Fruit fly (Drosophila melanogaster) whole organism, embryonic: Measurements from ENCODE around the gene Nepl9.

Experiments used
- Abd-B ChIP-seq: fragments of 200-800 bp; sonication (Bioruptor generic); optimal IDR thresholded peaks from 2 replicates; lab custom pipeline; 2018; ENCODE audit warnings: missing biosample characterization, mild to moderate bottlenecking, missing genetic modification characterization, moderate library complexity
- C15 ChIP-seq: fragments of 200-800 bp; sonication (Bioruptor generic); IDR thresholded peaks from 3 replicates; pipeline ENCODE4 v1.3.6; 2022; ENCODE audit warnings: missing biosample characterization, missing genetic modification characterization
- CG10366 ChIP-seq: fragments of 200-800 bp; sonication (Bioruptor generic); IDR thresholded peaks from 2 replicates; pipeline ENCODE4 v1.3.6; 2022; ENCODE audit warnings: missing biosample characterization, missing genetic modification characterization
- CG10979 ChIP-seq: fragments of 200-800 bp; sonication (Bioruptor generic); optimal IDR thresholded peaks from 2 replicates; lab custom pipeline; 2018; ENCODE audit warnings: missing biosample characterization, mild to moderate bottlenecking, missing genetic modification characterization, moderate library complexity
- CG12769 ChIP-seq: fragments of 200-800 bp; sonication (Bioruptor generic); optimal IDR thresholded peaks from 2 replicates; lab custom pipeline; 2019; ENCODE audit warnings: missing biosample characterization, mild to moderate bottlenecking, missing genetic modification characterization, moderate library complexity
- CG13424 ChIP-seq: fragments of 200-800 bp; sonication (Bioruptor generic); optimal IDR thresholded peaks from 2 replicates; lab custom pipeline; 2019; ENCODE audit warnings: missing biosample characterization, mild to moderate bottlenecking, missing genetic modification characterization, moderate library complexity
- CG14441 ChIP-seq: fragments of 200-800 bp; sonication (Bioruptor generic); IDR thresholded peaks from 2 replicates; pipeline ENCODE4 v1.3.6; 2022; ENCODE audit warnings: missing biosample characterization, missing genetic modification characterization
- CG14860 ChIP-seq: fragments of 200-800 bp; sonication (Bioruptor generic); IDR thresholded peaks from 3 replicates; pipeline ENCODE4 v1.3.6; 2022; ENCODE audit warnings: missing biosample characterization, missing genetic modification characterization; ENCODE audit not compliant: partially characterized antibody
- CG1603 ChIP-seq: fragments of 200-800 bp; sonication (Bioruptor generic); optimal IDR thresholded peaks from 2 replicates; lab custom pipeline; 2019; ENCODE audit warnings: missing biosample characterization, mild to moderate bottlenecking, missing genetic modification characterization, moderate library complexity
- CG17361 ChIP-seq: fragments of 200-800 bp; sonication (Bioruptor generic); IDR thresholded peaks from 3 replicates; pipeline ENCODE4 v1.3.6; 2022; ENCODE audit warnings: missing biosample characterization, missing genetic modification characterization
- CG17829 ChIP-seq: fragments of 200-800 bp; optimal IDR thresholded peaks from 2 replicates; lab custom pipeline; 2019; ENCODE audit warnings: missing biosample characterization, mild to moderate bottlenecking, missing genetic modification characterization, moderate library complexity
- CG3065 ChIP-seq: fragments of 200-800 bp; sonication (Bioruptor generic); optimal IDR thresholded peaks from 2 replicates; lab custom pipeline; 2016; ENCODE audit warnings: missing biosample characterization, missing genetic modification characterization
- CG32532 ChIP-seq: fragments of 200-800 bp; sonication (Bioruptor generic); IDR thresholded peaks from 2 replicates; pipeline ENCODE4 v1.3.6; 2022; ENCODE audit warnings: missing biosample characterization, missing genetic modification characterization
- CG34376 ChIP-seq: fragments of 200-800 bp; sonication (Bioruptor generic); optimal IDR thresholded peaks from 2 replicates; lab custom pipeline; 2018; ENCODE audit warnings: missing biosample characterization, mild to moderate bottlenecking, missing genetic modification characterization
- CG4854 ChIP-seq: fragments of 200-800 bp; sonication (Bioruptor generic); optimal IDR thresholded peaks from 2 replicates; lab custom pipeline; 2016; ENCODE audit warnings: missing biosample characterization, missing genetic modification characterization, inconsistent platforms
- CG7556 ChIP-seq: fragments of 200-800 bp; sonication (Bioruptor generic); optimal IDR thresholded peaks from 2 replicates; lab custom pipeline; 2017; ENCODE audit warnings: missing biosample characterization, mild to moderate bottlenecking, missing genetic modification characterization
- CG8281 ChIP-seq: fragments of 200-800 bp; sonication (Bioruptor generic); optimal IDR thresholded peaks from 2 replicates; lab custom pipeline; 2018; ENCODE audit warnings: missing biosample characterization, mild to moderate bottlenecking, missing genetic modification characterization, moderate library complexity
- CG8290 ChIP-seq, 3 experiments: fragments of 200-800 bp; sonication (Bioruptor generic); optimal IDR thresholded peaks; 2 replicates each; lab custom pipeline; 2016 to 2019; ENCODE audit warnings: missing biosample characterization in 3 of 3, missing genetic modification characterization in 3 of 3, mild to moderate bottlenecking in 2 of 3, moderate library complexity in 1 of 3
- CoRest ChIP-seq: fragments of 200-800 bp; sonication (Bioruptor generic); optimal IDR thresholded peaks from 3 replicates; lab custom pipeline; 2018; ENCODE audit warnings: missing biosample characterization, mild to moderate bottlenecking, missing genetic modification characterization, moderate library complexity
- Eip74EF ChIP-seq, 2 experiments: fragments of 200-800 bp in 1 of 2; fragments of >200 bp in 1 of 2; sonication (Bioruptor generic) in 1 of 2; optimal IDR thresholded peaks; 2 replicates each; lab custom pipeline; 2017 to 2019; ENCODE audit warnings: missing biosample characterization in 2 of 2, missing genetic modification characterization in 2 of 2, mild to moderate bottlenecking in 1 of 2, moderate library complexity in 1 of 2
- Gsc ChIP-seq: fragments of 200-800 bp; sonication (Bioruptor generic); IDR thresholded peaks from 2 replicates; pipeline ENCODE4 v1.3.6; 2022; ENCODE audit warnings: missing biosample characterization, missing genetic modification characterization
- HLH3B ChIP-seq: fragments of 200-800 bp; sonication (Bioruptor generic); IDR thresholded peaks from 2 replicates; pipeline ENCODE4 v1.3.6; 2022; ENCODE audit warnings: missing biosample characterization, missing genetic modification characterization
- HLH4C ChIP-seq: fragments of 200-800 bp; sonication (Bioruptor generic); IDR thresholded peaks from 3 replicates; pipeline ENCODE4 v1.3.6; 2022; ENCODE audit warnings: missing biosample characterization, missing genetic modification characterization; ENCODE audit not compliant: partially characterized antibody
- HmgZ ChIP-seq: fragments of 200-800 bp; sonication (Bioruptor generic); optimal IDR thresholded peaks from 2 replicates; lab custom pipeline; 2018; ENCODE audit warnings: missing biosample characterization, mild to moderate bottlenecking, missing genetic modification characterization
- Myb ChIP-seq: fragments of 200-800 bp; sonication (Bioruptor generic); optimal IDR thresholded peaks from 2 replicates; lab custom pipeline; 2016; ENCODE audit warnings: missing biosample characterization, missing genetic modification characterization
- Sox100B ChIP-seq: fragments of 200-800 bp; sonication (Bioruptor generic); optimal IDR thresholded peaks from 3 replicates; lab custom pipeline; 2018; ENCODE audit warnings: missing biosample characterization, mild to moderate bottlenecking, missing genetic modification characterization
- Sox102F ChIP-seq: fragments of 200-800 bp; sonication (Bioruptor generic); optimal IDR thresholded peaks from 2 replicates; lab custom pipeline; 2018; ENCODE audit warnings: missing biosample characterization, mild to moderate bottlenecking, missing genetic modification characterization, moderate library complexity
- Xbp1 ChIP-seq: fragments of 200-800 bp; sonication (Bioruptor generic); optimal IDR thresholded peaks from 3 replicates; lab custom pipeline; 2016; ENCODE audit warnings: missing biosample characterization, mild to moderate bottlenecking, missing genetic modification characterization
- al ChIP-seq: fragments of 200-800 bp; sonication (Bioruptor generic); IDR thresholded peaks from 2 replicates; pipeline ENCODE4 v1.3.6; 2022; ENCODE audit warnings: missing biosample characterization, missing genetic modification characterization
- bowl ChIP-seq: fragments of 200-800 bp; sonication (Bioruptor generic); IDR thresholded peaks from 2 replicates; pipeline ENCODE4 v1.3.6; 2022; ENCODE audit warnings: missing biosample characterization, missing genetic modification characterization
- cad ChIP-seq: fragments of >200 bp; optimal IDR thresholded peaks from 2 replicates; lab custom pipeline; 2017; ENCODE audit warnings: missing biosample characterization, missing genetic modification characterization
- dan ChIP-seq: fragments of 200-800 bp; sonication (Bioruptor generic); IDR thresholded peaks from 2 replicates; pipeline ENCODE4 v1.3.6; 2022; ENCODE audit warnings: missing biosample characterization, missing genetic modification characterization
- dmrt11E ChIP-seq: fragments of 200-800 bp; sonication (Bioruptor generic); optimal IDR thresholded peaks from 3 replicates; lab custom pipeline; 2018; ENCODE audit warnings: missing biosample characterization, mild to moderate bottlenecking, missing genetic modification characterization, moderate library complexity
- ftz-f1 ChIP-seq: fragments of 200-800 bp; sonication (Bioruptor generic); optimal IDR thresholded peaks from 2 replicates; lab custom pipeline; 2016; ENCODE audit warnings: missing biosample characterization, missing genetic modification characterization
- insv ChIP-seq, 2 experiments: fragments of 200-800 bp; sonication (Bioruptor generic); optimal IDR thresholded peaks; 3 replicates each; lab custom pipeline; 2016 to 2018; ENCODE audit warnings: missing biosample characterization in 2 of 2, missing genetic modification characterization in 2 of 2
- lilli ChIP-seq: fragments of 200-800 bp; sonication (Bioruptor generic); optimal IDR thresholded peaks from 3 replicates; lab custom pipeline; 2016; ENCODE audit warnings: missing biosample characterization, missing genetic modification characterization
- pita ChIP-seq: fragments of 200-800 bp; sonication (Bioruptor generic); optimal IDR thresholded peaks from 2 replicates; lab custom pipeline; 2017; ENCODE audit warnings: missing biosample characterization, mild to moderate bottlenecking, missing genetic modification characterization
- sens-2 ChIP-seq: fragments of 200-800 bp; sonication (Bioruptor generic); IDR thresholded peaks from 2 replicates; pipeline ENCODE4 v1.3.6; 2022; ENCODE audit warnings: missing biosample characterization, missing genetic modification characterization
- sima ChIP-seq: fragments of 200-800 bp; sonication (Bioruptor generic); optimal IDR thresholded peaks from 2 replicates; lab custom pipeline; 2016; ENCODE audit warnings: missing biosample characterization, missing genetic modification characterization
- slbo ChIP-seq: fragments of 200-800 bp; sonication (Bioruptor generic); IDR thresholded peaks from 2 replicates; pipeline ENCODE4 v1.3.6; 2022; ENCODE audit warnings: missing biosample characterization, missing genetic modification characterization
- sob ChIP-seq: fragments of 200-800 bp; sonication (Bioruptor generic); IDR thresholded peaks from 2 replicates; pipeline ENCODE4 v1.3.6; 2022; ENCODE audit warnings: missing biosample characterization, missing genetic modification characterization
- sug ChIP-seq: fragments of 200-800 bp; optimal IDR thresholded peaks from 2 replicates; lab custom pipeline; 2019; ENCODE audit warnings: missing biosample characterization, mild to moderate bottlenecking, missing genetic modification characterization, moderate library complexity
- trem ChIP-seq: fragments of 200-800 bp; optimal IDR thresholded peaks from 3 replicates; lab custom pipeline; 2019; ENCODE audit warnings: missing biosample characterization, mild to moderate bottlenecking, missing genetic modification characterization, moderate library complexity
- unpg ChIP-seq: fragments of 200-800 bp; sonication (Bioruptor generic); optimal IDR thresholded peaks from 3 replicates; lab custom pipeline; 2018; ENCODE audit warnings: missing biosample characterization, mild to moderate bottlenecking, missing genetic modification characterization, moderate library complexity
- vvl ChIP-seq: fragments of 200-800 bp; sonication (Bioruptor generic); IDR thresholded peaks from 2 replicates; pipeline ENCODE4 v1.3.6; 2022; ENCODE audit warnings: missing biosample characterization, missing genetic modification characterization
- yki ChIP-seq: fragments of >200 bp; optimal IDR thresholded peaks from 3 replicates; lab custom pipeline; 2018
- zf30C ChIP-seq: fragments of 200-800 bp; sonication (Bioruptor generic); optimal IDR thresholded peaks from 3 replicates; lab custom pipeline; 2018; ENCODE audit warnings: missing biosample characterization, mild to moderate bottlenecking, missing genetic modification characterization
- zfh1 ChIP-seq: fragments of 200-800 bp; sonication (Bioruptor generic); IDR thresholded peaks from 3 replicates; pipeline ENCODE4 v1.3.6; 2022; ENCODE audit warnings: missing biosample characterization, missing genetic modification characterization
- zfh2 ChIP-seq: fragments of 200-800 bp; sonication (Bioruptor generic); optimal IDR thresholded peaks from 2 replicates; lab custom pipeline; 2016; ENCODE audit warnings: missing biosample characterization, missing genetic modification characterization

Gene Nepl9

DNA sequence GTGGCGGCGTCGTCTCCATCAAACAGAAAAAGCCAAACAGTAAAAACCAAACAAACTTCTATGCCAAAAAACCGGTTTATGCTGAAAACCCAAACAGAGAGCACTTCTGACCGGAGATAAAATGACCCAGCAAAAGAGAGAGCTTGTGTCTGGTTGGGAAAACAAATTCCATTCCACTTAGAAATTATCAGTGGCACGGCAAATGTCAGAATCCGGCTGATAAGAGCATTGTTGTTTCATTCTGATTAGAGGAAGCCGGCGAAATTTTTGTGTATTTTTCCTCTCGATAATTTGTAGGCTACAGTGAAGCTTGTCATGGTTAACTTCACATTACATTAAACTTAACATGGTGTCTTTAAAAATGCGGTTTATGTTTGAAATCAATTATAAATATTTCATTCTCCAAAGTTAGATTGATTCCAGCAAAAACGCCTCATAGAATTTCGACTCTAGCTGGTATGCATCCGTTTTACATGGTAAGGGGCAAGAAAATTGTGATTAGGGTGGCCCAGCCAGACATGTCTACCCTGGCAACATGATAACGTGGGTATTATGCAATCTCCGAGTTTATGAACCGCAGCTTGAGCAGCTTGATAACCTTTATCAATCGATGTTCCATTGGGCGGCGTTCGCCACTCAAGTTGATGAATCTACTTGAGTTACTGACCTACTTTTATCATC lies 19.5 kb downstream of the Nepl9 start (continued):
- TF ChIP-seq CG7556 (peak; percentile 18), CG10366 (GFP tag; lab: Robert Waterston, UW) (peak; percentile 30; the same call in 1 of the 2 replicates), CG14860 (GFP tag; lab: Robert Waterston, UW) (no peak), yki (lab: Kevin White, UChicago) (no peak), zfh2 (GFP tag; lab: Kevin White, UChicago) (peak; percentile 26), HLH3B (GFP tag; lab: Robert Waterston, UW) (peak; percentile 13; the same call in 1 of the 2 replicates), CG13424 (tag; lab: Kevin White, UChicago) (peak; percentile 0), CoRest (tag; lab: Kevin White, UChicago) (peak; percentile 19), zf30C (GFP tag; lab: Kevin White, UChicago) (no peak), Sox102F (GFP tag; lab: Kevin White, UChicago) (peak; percentile 32), CG8290 (GFP tag; optimal IDR thresholded peaks at IDR 0.05; lab: Kevin White, UChicago) (no peak), CG8290 (tag; optimal IDR thresholded peaks at IDR 0.05; lab: Kevin White, UChicago) (peak in 1 of 2 experiments; percentile 42), cad (GFP tag; lab: Kevin White, UChicago) (no peak), HLH4C (no peak), insv (GFP tag; optimal IDR thresholded peaks at IDR 0.05; lab: Kevin White, UChicago) (peak; percentile 76 to 97), Abd-B (GFP tag; lab: Kevin White, UChicago) (no peak), CG3065 (GFP tag; lab: Kevin White, UChicago) (no peak), Xbp1 (GFP tag; lab: Kevin White, UChicago) (peak; percentile 16), sens-2 (GFP tag; lab: Robert Waterston, UW) (no peak), unpg (GFP tag; lab: Kevin White, UChicago) (peak; percentile 28), CG10979 (tag; lab: Kevin White, UChicago) (no peak), sug (tag; lab: Kevin White, UChicago) (peak; percentile 37), sob (GFP tag; lab: Robert Waterston, UW) (peak; percentile 30; the same call in 1 of the 2 replicates), pita (GFP tag; lab: Kevin White, UChicago) (no peak), slbo (GFP tag; lab: Robert Waterston, UW) (peak; percentile 23; the same call in 1 of the 2 replicates), zfh1 (peak; percentile 41; the same call in 1 of the 3 replicates), CG1603 (peak; percentile 40), CG34376 (peak; percentile 22), CG17361 (GFP tag; lab: Robert Waterston, UW) (no peak), al (GFP tag; lab: Robert Waterston, UW) (no peak), HmgZ (no peak), ftz-f1 (peak; percentile 13), dan (GFP tag; lab: Robert Waterston, UW) (no peak), CG32532 (GFP tag; lab: Robert Waterston, UW) (peak; percentile 22; the same call in 1 of the 2 replicates), trem (tag; lab: Kevin White, UChicago) (no peak), Sox100B (no peak), CG14441 (peak; percentile 43; the same call in 1 of the 2 replicates), Myb (GFP tag; lab: Kevin White, UChicago) (peak; percentile 2), C15 (GFP tag; lab: Robert Waterston, UW) (no peak), Gsc (GFP tag; lab: Robert Waterston, UW) (no peak), sima (GFP tag; lab: Kevin White, UChicago) (no peak), lilli (GFP tag; lab: Kevin White, UChicago) (peak; percentile 61), CG8281 (tag; lab: Kevin White, UChicago) (no peak), bowl (GFP tag; lab: Robert Waterston, UW) (no peak), vvl (peak; percentile 32; the same call in 1 of the 2 replicates), Eip74EF (GFP tag; optimal IDR thresholded peaks at IDR 0.05; lab: Kevin White, UChicago) (no peak), CG12769 (tag; lab: Kevin White, UChicago) (peak; percentile 45), CG4854 (GFP tag; lab: Kevin White, UChicago) (no peak), dmrt11E (no peak), CG17829 (tag; lab: Kevin White, UChicago) (no peak)
